Worm (Caenorhabditis elegans) whole organism, L4 larva: ENCODE results near the gene tin-9.1.

Experiments used
- D1046.2 ChIP-seq: fragments of 200-800 bp; sonication (Bioruptor generic); IDR thresholded peaks from 2 replicates; pipeline ENCODE4 v1.3.6; 2022; ENCODE audit warnings: missing genetic modification characterization, missing compliant biosample characterization
- F49E8.2 ChIP-seq: sonication (generic microtip); optimal IDR thresholded peaks from 2 replicates; lab custom pipeline; 2016; ENCODE audit warnings: missing compliant biosample characterization, mild to moderate bottlenecking, missing genetic modification characterization, borderline replicate concordance
- R02D3.7 ChIP-seq: fragments of 150-350 bp; sonication (generic microtip); optimal IDR thresholded peaks from 3 replicates; lab custom pipeline; 2014; ENCODE audit warnings: missing biosample characterization, missing genetic modification characterization
- T20F7.1 ChIP-seq: fragments of 200-800 bp; sonication (Bioruptor generic); optimal IDR thresholded peaks from 2 replicates; lab custom pipeline; 2018; ENCODE audit warnings: mild to moderate bottlenecking, missing genetic modification characterization, missing compliant biosample characterization
- T26A8.4 ChIP-seq: fragments of 200-800 bp; sonication (Bioruptor generic); IDR thresholded peaks from 2 replicates; pipeline ENCODE4 v1.3.6; 2022; ENCODE audit warnings: missing genetic modification characterization, missing compliant biosample characterization
- Y105C5A.15 ChIP-seq: fragments of 200-800 bp; sonication (Bioruptor generic); IDR thresholded peaks from 2 replicates; pipeline ENCODE4 v1.3.6; 2022; ENCODE audit warnings: missing genetic modification characterization, missing compliant biosample characterization
- Y48G9A.11 ChIP-seq: fragments of 200-800 bp; sonication (Bioruptor generic); IDR thresholded peaks from 2 replicates; pipeline ENCODE4 v1.3.6; 2022; ENCODE audit warnings: missing genetic modification reagents, missing genetic modification characterization, missing compliant biosample characterization
- Y75B8A.6 ChIP-seq: fragments of 200-800 bp; sonication (Bioruptor generic); IDR thresholded peaks from 2 replicates; pipeline ENCODE4 v1.3.6; 2022; ENCODE audit warnings: missing genetic modification reagents, missing genetic modification characterization, missing compliant biosample characterization
- ZK546.5 ChIP-seq, 2 experiments: sonication (generic microtip); optimal IDR thresholded peaks; 2 replicates each; lab custom pipeline; 2017; ENCODE audit warnings: missing biosample characterization in 2 of 2, missing genetic modification characterization in 2 of 2
- aha-1 ChIP-seq: fragments of 150-350 bp; peaks from one replicate; lab custom pipeline; 2014; ENCODE audit warnings: missing biosample characterization, missing genetic modification characterization
- ceh-20 ChIP-seq: fragments of 200-800 bp; sonication (Bioruptor generic); IDR thresholded peaks from 2 replicates; pipeline ENCODE4 v1.3.6; 2022; ENCODE audit warnings: missing genetic modification reagents, missing genetic modification characterization, missing compliant biosample characterization
- ceh-82 ChIP-seq: sonication (generic microtip); optimal IDR thresholded peaks from 2 replicates; lab custom pipeline; 2017; ENCODE audit warnings: missing biosample characterization, missing genetic modification characterization
- ces-1 ChIP-seq: fragments of 150-350 bp; sonication (generic microtip); optimal IDR thresholded peaks from 4 replicates; lab custom pipeline; 2014; ENCODE audit warnings: missing biosample characterization, missing genetic modification reagents, missing genetic modification characterization
- daf-19 ChIP-seq: fragments of 200-800 bp; sonication (Bioruptor generic); conservative IDR thresholded peaks from 2 replicates; pipeline ENCODE4 v1.3.6; 2022; ENCODE audit warnings: missing genetic modification characterization, missing compliant biosample characterization
- dmd-6 ChIP-seq: fragments of 200-800 bp; sonication (Bioruptor generic); IDR thresholded peaks from 2 replicates; pipeline ENCODE4 v1.3.6; 2022; ENCODE audit warnings: missing genetic modification reagents, missing genetic modification characterization, missing compliant biosample characterization
- hlh-30 ChIP-seq: sonication (generic microtip); optimal IDR thresholded peaks from 2 replicates; lab custom pipeline; 2017; ENCODE audit warnings: antibody characterized with exemption, mild to moderate bottlenecking, missing genetic modification characterization, missing compliant biosample characterization; ENCODE audit not compliant: insufficient read depth
- jun-1 ChIP-seq: fragments of 150-350 bp; optimal IDR thresholded peaks from 2 replicates; lab custom pipeline; 2014; ENCODE audit warnings: missing biosample characterization, missing genetic modification reagents, missing genetic modification characterization
- lim-7 ChIP-seq: fragments of 200-800 bp; sonication (Bioruptor generic); IDR thresholded peaks from 2 replicates; pipeline ENCODE4 v1.3.6; 2022; ENCODE audit warnings: missing genetic modification characterization, missing compliant biosample characterization
- lin-1 ChIP-seq: fragments of 200-800 bp; sonication (Bioruptor generic); IDR thresholded peaks from 2 replicates; pipeline ENCODE4 v1.3.6; 2022; ENCODE audit warnings: missing genetic modification reagents, missing genetic modification characterization, missing compliant biosample characterization
- lin-29 ChIP-seq: fragments of 200-800 bp; sonication (Bioruptor generic); IDR thresholded peaks from 2 replicates; pipeline ENCODE4 v1.3.6; 2022; ENCODE audit warnings: missing genetic modification reagents, missing genetic modification characterization, missing compliant biosample characterization
- lin-39 ChIP-seq: fragments of 150-350 bp; optimal IDR thresholded peaks from 2 replicates; lab custom pipeline; 2014; ENCODE audit warnings: missing biosample characterization, missing genetic modification reagents, missing genetic modification characterization
- madf-9 ChIP-seq: fragments of 200-800 bp; sonication (Bioruptor generic); conservative IDR thresholded peaks from 2 replicates; pipeline ENCODE4 v1.3.6; 2022; ENCODE audit warnings: missing genetic modification reagents, missing genetic modification characterization, missing compliant biosample characterization
- mdt-29 ChIP-seq: fragments of 200-800 bp; sonication (Bioruptor generic); IDR thresholded peaks from 2 replicates; pipeline ENCODE4 v1.3.6; 2022; ENCODE audit warnings: missing genetic modification reagents, missing genetic modification characterization, missing compliant biosample characterization
- mes-2 ChIP-seq: sonication (generic microtip); optimal IDR thresholded peaks from 2 replicates; lab custom pipeline; 2016; ENCODE audit warnings: missing genotype, mild to moderate bottlenecking, missing genetic modification characterization, missing compliant biosample characterization; ENCODE audit not compliant: poor library complexity, severe bottlenecking
- nhr-102 ChIP-seq: sonication (generic microtip); optimal IDR thresholded peaks from 2 replicates; lab custom pipeline; 2016; ENCODE audit warnings: mild to moderate bottlenecking, missing genetic modification characterization, moderate library complexity, missing compliant biosample characterization
- nhr-111 ChIP-seq: fragments of 200-800 bp; sonication (Bioruptor generic); optimal IDR thresholded peaks from 2 replicates; lab custom pipeline; 2018; ENCODE audit warnings: mild to moderate bottlenecking, missing genetic modification characterization, missing compliant biosample characterization
- nhr-41 ChIP-seq: fragments of 200-800 bp; sonication (Bioruptor generic); IDR thresholded peaks from 2 replicates; pipeline ENCODE4 v1.3.6; 2022; ENCODE audit warnings: missing genetic modification reagents, missing genetic modification characterization, missing compliant biosample characterization
- nhr-42 ChIP-seq: fragments of 200-800 bp; sonication (Bioruptor generic); IDR thresholded peaks from 2 replicates; pipeline ENCODE4 v1.3.6; 2022; ENCODE audit warnings: missing genetic modification characterization, missing compliant biosample characterization
- nhr-6 ChIP-seq: fragments of 150-350 bp; optimal IDR thresholded peaks from 2 replicates; lab custom pipeline; 2014; ENCODE audit warnings: missing biosample characterization, missing genetic modification characterization
- nhr-77 ChIP-seq: fragments of 150-350 bp; optimal IDR thresholded peaks from 2 replicates; lab custom pipeline; 2014; ENCODE audit warnings: missing biosample characterization, missing genetic modification characterization
- php-3 ChIP-seq: fragments of 200-800 bp; sonication (Bioruptor generic); IDR thresholded peaks from 2 replicates; pipeline ENCODE4 v1.3.6; 2022; ENCODE audit warnings: missing genetic modification reagents, missing genetic modification characterization, missing compliant biosample characterization
- skn-1 ChIP-seq: fragments of 150-350 bp; optimal IDR thresholded peaks from 2 replicates; lab custom pipeline; 2014; ENCODE audit warnings: missing biosample characterization, missing genetic modification characterization
- snpc-1.2 ChIP-seq: fragments of 200-800 bp; sonication (Bioruptor generic); IDR thresholded peaks from 2 replicates; pipeline ENCODE4 v1.3.6; 2022; ENCODE audit warnings: missing genetic modification reagents, missing genetic modification characterization, missing compliant biosample characterization
- snpc-4 ChIP-seq: fragments of 150-350 bp; optimal IDR thresholded peaks from 2 replicates; lab custom pipeline; 2014; ENCODE audit warnings: missing biosample characterization, missing genetic modification characterization
- spr-1 ChIP-seq: sonication (generic microtip); optimal IDR thresholded peaks from 2 replicates; lab custom pipeline; 2016; ENCODE audit warnings: mild to moderate bottlenecking, missing genetic modification characterization, missing compliant biosample characterization
- spr-3 ChIP-seq: fragments of 200-800 bp; sonication (Bioruptor generic); optimal IDR thresholded peaks from 2 replicates; lab custom pipeline; 2018; ENCODE audit warnings: mild to moderate bottlenecking, missing genetic modification characterization, missing compliant biosample characterization
- unc-39 ChIP-seq: sonication (generic microtip); optimal IDR thresholded peaks from 2 replicates; lab custom pipeline; 2017; ENCODE audit warnings: missing biosample characterization, missing genetic modification characterization
- zag-1 ChIP-seq: fragments of 150-350 bp; optimal IDR thresholded peaks from 2 replicates; lab custom pipeline; 2014; ENCODE audit warnings: missing biosample characterization, missing genetic modification characterization
- zfp-2 ChIP-seq: sonication (generic microtip); optimal IDR thresholded peaks from 2 replicates; lab custom pipeline; 2016; ENCODE audit warnings: mild to moderate bottlenecking, missing genetic modification characterization, missing compliant biosample characterization
- ztf-11 ChIP-seq: fragments of 150-350 bp; optimal IDR thresholded peaks from 2 replicates; lab custom pipeline; 2014; ENCODE audit warnings: missing biosample characterization, missing genetic modification characterization

Gene tin-9.1

DNA sequence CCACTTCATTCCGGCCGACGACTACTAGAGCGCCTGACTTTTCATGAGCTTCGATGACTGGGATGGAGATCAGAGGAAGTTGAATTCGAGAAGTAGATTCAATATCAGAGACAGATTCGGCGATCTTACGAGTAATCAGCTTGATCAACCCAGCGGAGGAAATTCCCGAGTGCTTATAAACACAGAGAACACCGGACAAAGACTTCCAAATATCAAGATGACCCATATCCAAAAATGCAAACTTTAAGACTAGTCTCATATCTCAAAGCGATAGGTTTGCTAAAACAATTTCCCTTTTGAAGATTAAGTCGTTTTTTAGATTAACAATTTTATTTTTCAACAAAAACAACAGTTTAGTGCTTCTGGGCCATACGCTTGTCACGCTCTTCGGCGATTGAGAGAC lies 39.0 kb upstream of the tin-9.1 start, which contains the start of gene Y43B11AR.3 (continued):
- TF ChIP-seq lin-39 = no peak
- TF ChIP-seq ceh-20 (GFP tag; lab: Robert Waterston, UW) = no peak
- TF ChIP-seq Y105C5A.15 (GFP tag; lab: Robert Waterston, UW) = peak; percentile 64; the same call in 1 of the 2 replicates
- peak; percentile 39 for TF ChIP-seq mes-2 (tag; lab: Kevin White, UChicago)
- no peak for TF ChIP-seq ztf-11 (tag; lab: Kevin White, UChicago)
- no peak for TF ChIP-seq php-3
- TF ChIP-seq nhr-102 (tag; lab: Kevin White, UChicago) = no peak
- no peak for TF ChIP-seq madf-9
- TF ChIP-seq zag-1 (tag; lab: Kevin White, UChicago) = no peak
- TF ChIP-seq spr-1 (tag; lab: Kevin White, UChicago) = peak; percentile 32
- TF ChIP-seq Y75B8A.6 (GFP tag; lab: Robert Waterston, UW) = peak; percentile 31; the same call in 1 of the 2 replicates
- no peak for TF ChIP-seq nhr-77 (tag; lab: Kevin White, UChicago)
- TF ChIP-seq D1046.2 (GFP tag; lab: Robert Waterston, UW) = no peak
- no peak for TF ChIP-seq T26A8.4 (GFP tag; lab: Robert Waterston, UW)
- peak; percentile 95 for TF ChIP-seq F49E8.2

DNA sequence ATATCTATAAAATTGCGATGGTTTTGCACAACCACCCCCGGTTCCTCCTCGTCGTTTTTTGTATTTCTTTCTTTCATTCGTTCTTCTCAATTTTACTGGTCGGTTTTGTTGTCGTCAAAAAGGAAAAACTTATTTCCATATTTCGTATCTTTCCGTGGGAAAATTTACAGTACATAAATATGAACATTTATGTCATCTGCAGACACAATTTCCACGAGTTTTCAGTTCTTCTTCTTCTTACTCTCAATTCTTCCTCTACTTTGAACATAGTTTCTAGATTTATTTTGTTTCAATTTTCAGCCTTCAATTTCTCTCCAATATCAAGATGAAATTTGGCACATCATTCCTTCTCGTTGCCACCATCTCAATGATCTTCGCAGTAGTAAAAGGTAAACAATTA lies 36.8 kb upstream of the tin-9.1 start, which contains the start of gene Y43B11AR.1:
Gene Y43B11AR.1 (plus strand): TSS at position 301 of the 400 bp plus-strand sequence.
- TF ChIP-seq zfp-2 (tag; lab: Kevin White, UChicago) (no peak), nhr-111 (no peak), Y48G9A.11 (GFP tag; lab: Robert Waterston, UW) (no peak), lin-29 (GFP tag; lab: Robert Waterston, UW) (no peak), nhr-42 (GFP tag; lab: Robert Waterston, UW) (no peak), lim-7 (no peak), skn-1 (tag; lab: Kevin White, UChicago) (no peak), F49E8.2 (no peak), spr-3 (GFP tag; lab: Kevin White, UChicago) (no peak), T20F7.1 (no peak), ZK546.5 (tag; optimal IDR thresholded peaks at IDR 0.05; lab: Kevin White, UChicago) (no peak), jun-1 (tag; lab: Kevin White, UChicago) (no peak), nhr-6 (no peak), ceh-82 (no peak), unc-39 (no peak), nhr-41 (no peak), lin-1 (GFP tag; lab: Robert Waterston, UW) (no peak)

DNA sequence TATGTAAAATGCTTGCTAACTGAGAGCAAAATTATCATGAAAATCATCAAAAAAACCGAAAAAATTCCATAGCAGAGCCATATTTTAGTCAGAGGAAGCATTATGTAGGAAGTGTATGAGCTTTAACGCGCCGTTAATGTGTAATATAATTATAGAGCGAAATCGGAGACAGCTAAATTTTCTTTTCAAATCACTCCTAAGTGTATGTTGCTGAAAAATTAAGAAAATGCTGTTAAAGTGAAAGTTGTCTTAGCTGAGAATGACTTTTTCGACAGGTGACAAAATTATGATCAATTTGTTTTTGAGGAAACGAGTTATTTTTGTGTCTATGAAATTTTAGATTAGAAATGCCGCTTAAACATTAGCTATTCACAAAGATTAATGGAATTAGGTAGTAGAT lies 30.7 kb upstream of the tin-9.1 start, which contains the start of gene srg-50:
Gene srg-50 (minus strand): TSS at position 101 of the 400 bp plus-strand sequence.
- no peak for TF ChIP-seq hlh-30 (tag; lab: Kevin White, UChicago)
- no peak for TF ChIP-seq snpc-1.2 (GFP tag; lab: Robert Waterston, UW)
- TF ChIP-seq T20F7.1 = no peak
- TF ChIP-seq daf-19 (GFP tag; lab: Robert Waterston, UW) = no peak
- peak; percentile 33 for TF ChIP-seq aha-1 (tag; lab: Kevin White, UChicago)
- TF ChIP-seq dmd-6 (GFP tag; lab: Robert Waterston, UW) = no peak
- TF ChIP-seq Y105C5A.15 (GFP tag; lab: Robert Waterston, UW) = no peak
- TF ChIP-seq ces-1 (GFP tag; lab: Kevin White, UChicago) = no peak
- no peak for TF ChIP-seq spr-1 (tag; lab: Kevin White, UChicago)

DNA sequence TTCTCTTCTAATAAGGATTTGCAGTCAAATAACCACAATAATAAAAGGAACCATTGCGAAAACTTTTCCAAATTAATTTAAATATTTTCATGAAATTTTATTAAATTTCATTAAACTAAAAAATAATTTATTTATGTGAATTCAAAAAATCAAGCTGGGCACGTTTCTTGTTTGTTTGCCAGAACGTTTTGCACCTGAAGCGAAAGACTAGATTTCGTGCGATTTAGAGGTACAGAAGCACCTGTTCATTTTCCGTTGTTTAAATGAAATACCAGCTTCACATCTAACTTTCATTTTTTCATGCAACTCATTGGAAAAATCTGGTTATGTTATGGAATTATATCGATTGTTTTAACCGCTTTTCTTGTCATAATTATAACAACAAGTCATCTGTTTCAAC lies 27.7 kb upstream of the tin-9.1 start, which contains the start of gene srg-48:
Gene srg-48 (plus strand): TSS at position 301 of the 400 bp plus-strand sequence.
- no peak for TF ChIP-seq mdt-29 (GFP tag; lab: Robert Waterston, UW)
- no peak for TF ChIP-seq snpc-4 (tag; lab: Kevin White, UChicago)
- no peak for TF ChIP-seq R02D3.7 (tag; lab: Kevin White, UChicago)
